In genomic region chrV:11375150-11375792, ce11 we compare ENCODE assay signal across 5 worm cellular contexts.
A peak's percentile ranks its signal among the peaks of the same experiment; 100 is the strongest.
TF ChIP-seq lines count a peak whose summit lies in the region.

Gene cnb-1 (plus strand): TSS chrV:11375742.

TF ChIP-seq in whole organism, L1 larva, 84 proteins besides CTCF, POLR2A, EP300 and RAD21 (continues in another document):
- TF ChIP-seq sox-4 (tag; optimal IDR thresholded peaks at IDR 0.05; lab: Kevin White, UChicago) (peak; percentile 31), ceh-8 (GFP tag; optimal IDR thresholded peaks at IDR 0.05; lab: Kevin White, UChicago) (no peak), nhr-71 (tag; optimal IDR thresholded peaks at IDR 0.05; lab: Kevin White, UChicago) (peak; percentile 88), elt-2 (tag; optimal IDR thresholded peaks at IDR 0.05; lab: Kevin White, UChicago) (peak; percentile 35), egl-13 (tag; optimal IDR thresholded peaks at IDR 0.05; lab: Kevin White, UChicago) (peak; percentile 81), nhr-47 (tag; optimal IDR thresholded peaks at IDR 0.05; lab: Kevin White, UChicago) (peak; percentile 80), nhr-237 (tag; optimal IDR thresholded peaks at IDR 0.05; lab: Kevin White, UChicago) (no peak), tbx-2 (tag; optimal IDR thresholded peaks at IDR 0.05; lab: Kevin White, UChicago) (peak; percentile 79), pqm-1 (tag; optimal IDR thresholded peaks at IDR 0.05; lab: Kevin White, UChicago) (no peak), unc-130 (tag; optimal IDR thresholded peaks at IDR 0.05; lab: Kevin White, UChicago) (no peak), fkh-4 (tag; optimal IDR thresholded peaks at IDR 0.05; lab: Kevin White, UChicago; ENCODE audit: borderline replicate concordance) (peak; percentile 63), nhr-11 (tag; optimal IDR thresholded peaks at IDR 0.05; lab: Kevin White, UChicago) (peak; percentile 17), lir-3 (tag; optimal IDR thresholded peaks at IDR 0.05; lab: Kevin White, UChicago; ENCODE audit: poor library complexity) (peak; percentile 62), nhr-90 (tag; optimal IDR thresholded peaks at IDR 0.05; lab: Kevin White, UChicago; ENCODE audit: poor library complexity) (no peak), egl-27 (tag; optimal IDR thresholded peaks at IDR 0.05; lab: Kevin White, UChicago) (no peak), dpl-1 (GFP tag; optimal IDR thresholded peaks at IDR 0.05; lab: Kevin White, UChicago) (peak in 2 of 3 experiments; percentile 30 to 39), zip-4 (GFP tag; optimal IDR thresholded peaks at IDR 0.05; lab: Kevin White, UChicago) (no peak), nhr-85 (tag; lab: Kevin White, UChicago) (peak; percentile 77)

TF ChIP-seq in whole organism, L3 larva, 47 proteins besides CTCF, POLR2A, EP300 and RAD21 (continues in another document):
- TF ChIP-seq lin-15B (tag; optimal IDR thresholded peaks at IDR 0.05; lab: Kevin White, UChicago) = peak; percentile 11
- TF ChIP-seq egl-5 (tag; optimal IDR thresholded peaks at IDR 0.05; lab: Kevin White, UChicago) = peak; percentile 8
- TF ChIP-seq aly-2 (tag; optimal IDR thresholded peaks at IDR 0.05; lab: Kevin White, UChicago) = no peak
- peak; percentile 77 for TF ChIP-seq ceh-28 (tag; optimal IDR thresholded peaks at IDR 0.05; lab: Kevin White, UChicago)
- TF ChIP-seq pha-4 (tag; optimal IDR thresholded peaks at IDR 0.05; lab: Kevin White, UChicago) = peak; percentile 49
- TF ChIP-seq tbx-2 (tag; optimal IDR thresholded peaks at IDR 0.05; lab: Kevin White, UChicago) = peak; percentile 52
- TF ChIP-seq nhr-67 (tag; optimal IDR thresholded peaks at IDR 0.05; lab: Kevin White, UChicago) = no peak
- no peak for TF ChIP-seq ama-1 (optimal IDR thresholded peaks at IDR 0.05; lab: Kevin White, UChicago)
- peak; percentile 77 for TF ChIP-seq nfya-1 (tag; optimal IDR thresholded peaks at IDR 0.05; lab: Kevin White, UChicago; ENCODE audit: insufficient read depth)
- TF ChIP-seq skn-1 (tag; optimal IDR thresholded peaks at IDR 0.05; lab: Kevin White, UChicago) = peak; percentile 51
- peak; percentile 28 for TF ChIP-seq pqm-1 (tag; optimal IDR thresholded peaks at IDR 0.05; lab: Kevin White, UChicago)
- TF ChIP-seq nhr-28 (tag; optimal IDR thresholded peaks at IDR 0.05; lab: Kevin White, UChicago) = no peak
- no peak for TF ChIP-seq eor-1 (tag; optimal IDR thresholded peaks at IDR 0.05; lab: Kevin White, UChicago)
- peak; percentile 96 for TF ChIP-seq hmg-11 (tag; optimal IDR thresholded peaks at IDR 0.05; lab: Kevin White, UChicago)
- TF ChIP-seq lsy-12 (tag; optimal IDR thresholded peaks at IDR 0.05; lab: Kevin White, UChicago) = no peak
- TF ChIP-seq fkh-10 (GFP tag; optimal IDR thresholded peaks at IDR 0.05; lab: Kevin White, UChicago) = peak; percentile 18
- peak; percentile 23 for TF ChIP-seq jun-1 (tag; optimal IDR thresholded peaks at IDR 0.05; lab: Kevin White, UChicago)
- TF ChIP-seq elt-2 (tag; optimal IDR thresholded peaks at IDR 0.05; lab: Kevin White, UChicago) = peak; percentile 45
- TF ChIP-seq sea-2 (GFP tag; optimal IDR thresholded peaks at IDR 0.05; lab: Kevin White, UChicago) = no peak

TF ChIP-seq in whole organism, early embryonic, 17 proteins besides CTCF, POLR2A, EP300 and RAD21:
- TF ChIP-seq F13C5.2 (tag; optimal IDR thresholded peaks at IDR 0.05; lab: Kevin White, UChicago) (peak; percentile 13), tbx-11 (GFP tag; IDR thresholded peaks at IDR 0.05; lab: Robert Waterston, UW) (no peak)
TF ChIP-seq in whole organism, early embryonic: peak in this region for 1.

TF ChIP-seq in whole organism, midembryonic, 9 proteins besides CTCF, POLR2A, EP300 and RAD21:
- no peak for TF ChIP-seq klf-2 (GFP tag; conservative IDR thresholded peaks at IDR 0.05; lab: Robert Waterston, UW)
- peak; percentile 63 for TF ChIP-seq T22C8.4 (GFP tag; IDR thresholded peaks at IDR 0.05; lab: Robert Waterston, UW)

TF ChIP-seq in whole organism, young adult, 124 proteins besides CTCF, POLR2A, EP300 and RAD21:
- TF ChIP-seq lin-35 (GFP tag; optimal IDR thresholded peaks at IDR 0.05; lab: Kevin White, UChicago) = peak in 1 of 3 experiments; percentile 34
- TF ChIP-seq ztf-25 (GFP tag; IDR thresholded peaks at IDR 0.05; lab: Robert Waterston, UW) = no peak
- TF ChIP-seq F55B11.4 (tag; optimal IDR thresholded peaks at IDR 0.05; lab: Kevin White, UChicago; ENCODE audit: borderline replicate concordance, insufficient read depth) = no peak
- TF ChIP-seq ZK185.1 (tag; optimal IDR thresholded peaks at IDR 0.05; lab: Kevin White, UChicago; ENCODE audit: poor library complexity, severe bottlenecking) = peak; percentile 23
- 0 out of 2 replicates have a peak, but pooled peaks have one; percentile 17 for TF ChIP-seq rcor-1 (GFP tag; IDR thresholded peaks at IDR 0.05; lab: Robert Waterston, UW)
- peak; percentile 83 for TF ChIP-seq hmg-1.2 (GFP tag; IDR thresholded peaks at IDR 0.05; lab: Robert Waterston, UW)
- peak; percentile 27 for TF ChIP-seq nhr-80 (tag; optimal IDR thresholded peaks at IDR 0.05; lab: Kevin White, UChicago)
- peak; percentile 59 for TF ChIP-seq attf-5 (GFP tag; optimal IDR thresholded peaks at IDR 0.05; lab: Kevin White, UChicago)
- TF ChIP-seq pbrm-1 (GFP tag; IDR thresholded peaks at IDR 0.05; lab: Robert Waterston, UW) = peak; percentile 48; the same call in 1 of the 2 replicates
- 0 out of 2 replicates have a peak, but pooled peaks have one; percentile 28 for TF ChIP-seq ceh-100 (GFP tag; IDR thresholded peaks at IDR 0.05; lab: Robert Waterston, UW)
- peak; percentile 67 for TF ChIP-seq lin-40 (tag; optimal IDR thresholded peaks at IDR 0.05; lab: Kevin White, UChicago)
- no peak for TF ChIP-seq D2030.7 (GFP tag; IDR thresholded peaks at IDR 0.05; lab: Robert Waterston, UW)
- no peak for TF ChIP-seq somi-1 (GFP tag; optimal IDR thresholded peaks at IDR 0.05; lab: Kevin White, UChicago)

Comparison
In these comparisons a context has a peak if more than half of its experiments do, and no peak if none do; other contexts are left out.
1. Of the 8 proteins assayed by ChIP-seq in both whole organism, young adult and whole organism, L1 larva: peak only in whole organism, young adult: none; only in whole organism, L1 larva: ama-1, dpl-1, efl-1 and snpc-4; in both: none; in neither: 3; mixed calls (peak in some experiments, not most) for 1.